Worm (Caenorhabditis elegans): ENCODE measurements around the gene memi-2.
"Not testable (repeated sequence)": the region's sequence is repeated elsewhere in the genome, so short reads cannot be mapped to it uniquely, and the experiment has no call there.

ce11 chrIV:13430137-13430536 is 29.8 kb upstream of the memi-2 start:
- not testable (repeated sequence) for TF ChIP-seq aly-1 (tag; optimal IDR thresholded peaks at IDR 0.05); hmg-4 (GFP tag; optimal IDR thresholded peaks at IDR 0.05)
